Worm (Caenorhabditis elegans): ENCODE results near the gene arrd-28.
A peak's percentile ranks its signal among the peaks of the same experiment; 100 is the strongest.

ce11 chrX:10204313-10205063, 20.7 kb downstream of the arrd-28 start:
- TF ChIP-seq lin-13 (tag; optimal IDR thresholded peaks at IDR 0.05) (no peak), blmp-1 (tag; optimal IDR thresholded peaks at IDR 0.05) (peak; percentile 53), lsy-2 (tag; optimal IDR thresholded peaks at IDR 0.05) (peak; percentile 72), nhr-237 (tag; optimal IDR thresholded peaks at IDR 0.05) (no peak), snpc-4 (tag; optimal IDR thresholded peaks at IDR 0.05) (no peak), ztf-11 (tag; optimal IDR thresholded peaks at IDR 0.05) (peak; percentile 24), ces-1 (GFP tag; optimal IDR thresholded peaks at IDR 0.05) (no peak), unc-62 (GFP tag; optimal IDR thresholded peaks at IDR 0.05) (peak; percentile 85), nhr-76 (tag; optimal IDR thresholded peaks at IDR 0.05) (no peak), unc-39 (tag; optimal IDR thresholded peaks at IDR 0.05) (no peak), nhr-12 (tag; optimal IDR thresholded peaks at IDR 0.05) (no peak), tbx-8 (GFP tag; optimal IDR thresholded peaks at IDR 0.05) (no peak), sptf-1 (tag; optimal IDR thresholded peaks at IDR 0.05) (peak; percentile 21)

Measured in whole organism, mixed stage, embryonic.